Worm (Caenorhabditis elegans) whole organism, late embryonic: ENCODE data around the gene K05F1.14.

ENCODE experiments used
- ceh-30 ChIP-seq: fragments of 150-350 bp; optimal IDR thresholded peaks from 2 replicates; lab custom pipeline; 2014; ENCODE audit warnings: missing biosample characterization, missing genetic modification characterization
- dve-1 ChIP-seq: sonication (generic microtip); optimal IDR thresholded peaks from 2 replicates; lab custom pipeline; 2017; ENCODE audit warnings: antibody characterized with exemption, mild to moderate bottlenecking, missing genetic modification characterization, missing compliant biosample characterization
- fkh-10 ChIP-seq: fragments of 150-350 bp; optimal IDR thresholded peaks from 2 replicates; lab custom pipeline; 2014; ENCODE audit warnings: missing biosample characterization, missing genetic modification reagents, missing genetic modification characterization
- hlh-13 ChIP-seq: fragments of 200-800 bp; sonication (Bioruptor generic); optimal IDR thresholded peaks from 2 replicates; lab custom pipeline; 2018; ENCODE audit warnings: mild to moderate bottlenecking, missing genetic modification characterization, missing compliant biosample characterization
- pag-3 ChIP-seq: sonication (generic microtip); optimal IDR thresholded peaks from 2 replicates; lab custom pipeline; 2016; ENCODE audit warnings: missing compliant biosample characterization, missing genetic modification characterization, borderline replicate concordance
- tbx-2 ChIP-seq: sonication (generic microtip); optimal IDR thresholded peaks from 2 replicates; lab custom pipeline; 2016; ENCODE audit warnings: missing genetic modification characterization, missing compliant biosample characterization
- unc-42 ChIP-seq: sonication (generic microtip); optimal IDR thresholded peaks from 2 replicates; lab custom pipeline; 2016; ENCODE audit warnings: missing genotype, missing genetic modification characterization, missing compliant biosample characterization

DNA sequence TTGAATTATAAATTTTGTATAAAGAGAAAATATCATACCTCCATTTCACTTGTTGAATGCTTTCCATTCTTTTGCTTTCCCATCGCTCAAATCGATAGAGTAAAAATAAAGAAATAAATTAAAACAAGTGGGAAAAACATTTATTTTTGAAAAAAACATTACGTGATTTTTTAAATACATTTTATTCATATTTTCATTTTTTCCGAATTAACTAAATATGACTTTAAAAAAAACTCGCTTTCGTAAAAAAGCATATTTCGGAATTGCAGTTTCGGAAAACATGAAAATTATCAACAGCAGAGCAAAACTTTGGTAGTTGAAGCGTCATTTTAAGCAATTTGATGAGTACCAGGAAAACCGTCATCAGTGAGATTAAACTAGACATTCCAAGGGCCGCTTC, 7.2 kb upstream of the K05F1.14 start, which contains the start of gene K05F1.8:
- TF ChIP-seq hlh-13 (GFP tag; lab: Kevin White, UChicago), result no peak
- no peak for TF ChIP-seq fkh-10 (GFP tag; lab: Kevin White, UChicago)
- TF ChIP-seq ceh-30 (tag; lab: Kevin White, UChicago), result no peak
- no peak for TF ChIP-seq pag-3 (tag; lab: Kevin White, UChicago)
- TF ChIP-seq dve-1, result no peak
- TF ChIP-seq unc-42 (tag; lab: Kevin White, UChicago), result no peak
- TF ChIP-seq tbx-2, result no peak
